Worm (Caenorhabditis elegans) whole organism, L2 larva: ENCODE data around the gene F42H10.3.

Source experiments
- C34F6.9 ChIP-seq: fragments of 150-350 bp; optimal IDR thresholded peaks from 2 replicates; lab custom pipeline; 2014; ENCODE audit warnings: missing biosample characterization, missing genetic modification characterization
- F13H6.1 ChIP-seq: sonication (generic microtip); optimal IDR thresholded peaks from 2 replicates; lab custom pipeline; 2016; ENCODE audit warnings: missing genetic modification characterization, missing compliant biosample characterization
- R02D3.7 ChIP-seq: fragments of 150-350 bp; optimal IDR thresholded peaks from 2 replicates; lab custom pipeline; 2014; ENCODE audit warnings: missing biosample characterization, missing genetic modification characterization
- Y55F3AM.14 ChIP-seq: fragments of 200-800 bp; sonication (Bioruptor generic); optimal IDR thresholded peaks from 2 replicates; lab custom pipeline; 2018; ENCODE audit warnings: mild to moderate bottlenecking, missing genetic modification characterization, missing compliant biosample characterization
- ZK546.5 ChIP-seq: sonication (generic microtip); optimal IDR thresholded peaks from 2 replicates; lab custom pipeline; 2017; ENCODE audit warnings: missing biosample characterization, missing genetic modification characterization
- alr-1 ChIP-seq: fragments of 150-350 bp; optimal IDR thresholded peaks from 2 replicates; lab custom pipeline; 2014; ENCODE audit warnings: missing biosample characterization, missing genetic modification characterization
- aly-2 ChIP-seq: fragments of 150-350 bp; optimal IDR thresholded peaks from 2 replicates; lab custom pipeline; 2014; ENCODE audit warnings: missing biosample characterization, missing genetic modification characterization
- ama-1 ChIP-seq: fragments of 150-350 bp; optimal IDR thresholded peaks from 2 replicates; lab custom pipeline; 2018; ENCODE audit warnings: inconsistent platforms
- ceh-16 ChIP-seq: fragments of 150-350 bp; optimal IDR thresholded peaks from 2 replicates; lab custom pipeline; 2014; ENCODE audit warnings: missing biosample characterization, missing genetic modification characterization
- ceh-82 ChIP-seq: fragments of 150-350 bp; optimal IDR thresholded peaks from 2 replicates; lab custom pipeline; 2014; ENCODE audit warnings: missing biosample characterization, missing genetic modification characterization
- crh-2 ChIP-seq: sonication (generic microtip); optimal IDR thresholded peaks from 2 replicates; lab custom pipeline; 2017; ENCODE audit warnings: missing biosample characterization, missing genetic modification characterization
- egl-27 ChIP-seq: sonication (generic microtip); optimal IDR thresholded peaks from 3 replicates; lab custom pipeline; 2017; ENCODE audit warnings: missing biosample characterization, missing genetic modification reagents, missing genetic modification characterization
- elt-1 ChIP-seq: fragments of 150-350 bp; optimal IDR thresholded peaks from 2 replicates; lab custom pipeline; 2014; ENCODE audit warnings: missing biosample characterization, missing genetic modification characterization
- fos-1 ChIP-seq: fragments of 150-350 bp; optimal IDR thresholded peaks from 2 replicates; lab custom pipeline; 2014; ENCODE audit warnings: missing biosample characterization, missing genetic modification characterization
- gmeb-1 ChIP-seq: fragments of 150-350 bp; optimal IDR thresholded peaks from 2 replicates; lab custom pipeline; 2014; ENCODE audit warnings: missing biosample characterization, missing genetic modification characterization
- lin-13 ChIP-seq: fragments of 150-350 bp; optimal IDR thresholded peaks from 2 replicates; lab custom pipeline; 2014; ENCODE audit warnings: missing biosample characterization, missing genetic modification reagents, missing genetic modification characterization
- lsy-2 ChIP-seq, 2 experiments: fragments of 150-350 bp in 1 of 2; sonication (generic microtip) in 1 of 2; optimal IDR thresholded peaks; 2 replicates each; lab custom pipeline; 2014 to 2017; ENCODE audit warnings: missing biosample characterization in 2 of 2, missing genetic modification characterization in 2 of 2
- mab-5 ChIP-seq: fragments of 150-350 bp; optimal IDR thresholded peaks from 2 replicates; lab custom pipeline; 2014; ENCODE audit warnings: missing biosample characterization, missing genetic modification characterization
- mbf-1 ChIP-seq: sonication (generic microtip); optimal IDR thresholded peaks from 2 replicates; lab custom pipeline; 2017; ENCODE audit warnings: missing biosample characterization, missing genetic modification characterization
- mdl-1 ChIP-seq, 2 experiments: fragments of 150-350 bp in 1 of 2; sonication (generic microtip) in 1 of 2; optimal IDR thresholded peaks; 2 replicates each; lab custom pipeline; 2017; ENCODE audit warnings: missing biosample characterization in 2 of 2, missing genetic modification characterization in 2 of 2
- nhr-10 ChIP-seq: sonication (generic microtip); optimal IDR thresholded peaks from 2 replicates; lab custom pipeline; 2017; ENCODE audit warnings: missing biosample characterization, missing genetic modification characterization
- nhr-11 ChIP-seq: fragments of 150-350 bp; optimal IDR thresholded peaks from 2 replicates; lab custom pipeline; 2014; ENCODE audit warnings: missing biosample characterization, missing genetic modification characterization
- nhr-12 ChIP-seq: fragments of 150-350 bp; optimal IDR thresholded peaks from 2 replicates; lab custom pipeline; 2014; ENCODE audit warnings: missing biosample characterization, missing genetic modification characterization
- nhr-21 ChIP-seq: fragments of 150-350 bp; optimal IDR thresholded peaks from 2 replicates; lab custom pipeline; 2014; ENCODE audit warnings: missing biosample characterization, missing genetic modification characterization
- nhr-23 ChIP-seq: fragments of 150-350 bp; optimal IDR thresholded peaks from 2 replicates; lab custom pipeline; 2014; ENCODE audit warnings: missing biosample characterization, missing genetic modification reagents, missing genetic modification characterization
- nhr-237 ChIP-seq: fragments of 150-350 bp; optimal IDR thresholded peaks from 2 replicates; lab custom pipeline; 2014; ENCODE audit warnings: missing biosample characterization, missing genetic modification characterization
- nhr-6 ChIP-seq: fragments of 150-350 bp; optimal IDR thresholded peaks from 2 replicates; lab custom pipeline; 2014; ENCODE audit warnings: missing biosample characterization, missing genetic modification characterization
- nhr-77 ChIP-seq: fragments of 150-350 bp; optimal IDR thresholded peaks from 2 replicates; lab custom pipeline; 2014; ENCODE audit warnings: missing biosample characterization, missing genetic modification characterization
- peb-1 ChIP-seq: fragments of 150-350 bp; optimal IDR thresholded peaks from 2 replicates; lab custom pipeline; 2014; ENCODE audit warnings: missing biosample characterization, missing genetic modification characterization
- sma-9 ChIP-seq, 2 experiments: fragments of 150-350 bp in 1 of 2; sonication (generic microtip) in 1 of 2; optimal IDR thresholded peaks; 2 replicates each; lab custom pipeline; 2014 to 2016; ENCODE audit warnings: missing genetic modification characterization in 2 of 2, mild to moderate bottlenecking in 1 of 2, missing biosample characterization in 1 of 2, missing compliant biosample characterization in 1 of 2, missing genetic modification reagents in 1 of 2, moderate library complexity in 1 of 2
- snpc-4 ChIP-seq: fragments of 150-350 bp; optimal IDR thresholded peaks from 2 replicates; lab custom pipeline; 2014; ENCODE audit warnings: missing biosample characterization, missing genetic modification characterization
- unc-39 ChIP-seq: fragments of 150-350 bp; optimal IDR thresholded peaks from 2 replicates; lab custom pipeline; 2014; ENCODE audit warnings: missing biosample characterization, missing genetic modification characterization
- unc-55 ChIP-seq: fragments of 150-350 bp; sonication (generic microtip); optimal IDR thresholded peaks from 3 replicates; lab custom pipeline; 2014; ENCODE audit warnings: missing biosample characterization, missing genetic modification reagents, missing genetic modification characterization
- unc-62 ChIP-seq: fragments of 150-350 bp; optimal IDR thresholded peaks from 2 replicates; lab custom pipeline; 2014; ENCODE audit warnings: missing biosample characterization, missing genetic modification reagents, missing genetic modification characterization
- ztf-1 ChIP-seq: fragments of 200-800 bp; sonication (Bioruptor generic); conservative IDR thresholded peaks from 2 replicates; pipeline ENCODE4 v1.3.6; 2022; ENCODE audit warnings: missing genetic modification characterization, missing compliant biosample characterization
- ztf-4 ChIP-seq: fragments of 150-350 bp; optimal IDR thresholded peaks from 2 replicates; lab custom pipeline; 2014; ENCODE audit warnings: missing biosample characterization, missing genetic modification characterization

F42H10.3 gene

DNA sequence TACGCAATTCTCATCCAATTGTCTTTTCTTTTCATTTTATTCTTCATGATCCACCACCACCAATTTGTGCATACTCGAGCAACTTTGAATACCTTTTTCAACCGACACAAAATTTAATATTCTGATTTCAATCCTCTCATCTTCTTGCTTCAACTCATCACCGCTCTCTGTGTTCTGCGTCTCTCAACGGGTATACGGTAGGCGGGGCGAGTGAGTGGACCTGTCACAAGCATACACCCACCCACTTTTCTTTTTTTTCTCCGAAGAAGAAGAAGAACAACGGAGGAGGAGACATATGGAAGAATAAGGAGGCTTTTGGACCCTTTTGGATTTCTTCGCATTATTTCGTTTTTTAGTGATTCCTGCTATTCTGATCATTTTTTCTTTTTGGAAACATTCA lies 22.5 kb upstream of the F42H10.3 start:
- TF ChIP-seq lin-13 (GFP tag; lab: Kevin White, UChicago) (no peak), ama-1 (lab: Kevin White, UChicago) (no peak), sma-9 (GFP tag; optimal IDR thresholded peaks at IDR 0.05; lab: Kevin White, UChicago) (no peak), sma-9 (tag; optimal IDR thresholded peaks at IDR 0.05; lab: Kevin White, UChicago) (no peak), C34F6.9 (tag; lab: Kevin White, UChicago) (no peak), nhr-77 (tag; lab: Kevin White, UChicago) (no peak), lsy-2 (tag; optimal IDR thresholded peaks at IDR 0.05; lab: Kevin White, UChicago) (peak in 1 of 2 experiments; percentile 88)

DNA sequence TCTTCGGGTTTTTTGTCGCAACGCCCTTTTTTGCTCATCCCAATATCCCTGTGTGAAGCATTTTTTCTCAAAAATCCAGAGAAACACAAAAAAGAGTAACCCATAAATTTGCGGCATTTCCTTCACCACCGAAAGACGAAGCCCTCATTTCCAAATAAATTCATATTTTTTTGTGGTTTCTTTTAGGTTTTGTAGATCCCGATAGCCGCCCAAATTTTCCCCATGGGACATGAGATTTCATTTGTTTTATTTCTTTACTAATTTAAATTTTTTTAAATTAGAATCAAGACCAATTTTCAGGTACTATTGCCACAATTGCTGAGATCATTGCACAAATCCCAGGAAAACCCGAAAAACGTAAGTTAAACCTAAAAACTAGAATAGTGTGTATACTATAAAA lies 17.2 kb upstream of the F42H10.3 start, which contains the start of gene mig-39:
TSS of gene mig-39 (plus strand) at position 301 of the 400 bp plus-strand sequence.
- TF ChIP-seq fos-1 (tag; lab: Kevin White, UChicago) (no peak), nhr-21 (no peak), elt-1 (tag; lab: Kevin White, UChicago) (no peak), peb-1 (no peak), nhr-10 (tag; lab: Kevin White, UChicago) (no peak), unc-62 (GFP tag; lab: Kevin White, UChicago) (no peak), crh-2 (tag; lab: Kevin White, UChicago) (no peak), gmeb-1 (tag; lab: Kevin White, UChicago) (no peak), nhr-237 (tag; lab: Kevin White, UChicago) (no peak), ceh-16 (tag; lab: Kevin White, UChicago) (no peak), ztf-1 (no peak), nhr-23 (tag; lab: Kevin White, UChicago) (no peak), unc-39 (no peak), nhr-11 (tag; lab: Kevin White, UChicago) (no peak), sma-9 (GFP tag; optimal IDR thresholded peaks at IDR 0.05; lab: Kevin White, UChicago) (no peak), sma-9 (tag; optimal IDR thresholded peaks at IDR 0.05; lab: Kevin White, UChicago) (no peak), Y55F3AM.14 (GFP tag; lab: Kevin White, UChicago) (no peak), ztf-4 (tag; lab: Kevin White, UChicago) (no peak)

DNA sequence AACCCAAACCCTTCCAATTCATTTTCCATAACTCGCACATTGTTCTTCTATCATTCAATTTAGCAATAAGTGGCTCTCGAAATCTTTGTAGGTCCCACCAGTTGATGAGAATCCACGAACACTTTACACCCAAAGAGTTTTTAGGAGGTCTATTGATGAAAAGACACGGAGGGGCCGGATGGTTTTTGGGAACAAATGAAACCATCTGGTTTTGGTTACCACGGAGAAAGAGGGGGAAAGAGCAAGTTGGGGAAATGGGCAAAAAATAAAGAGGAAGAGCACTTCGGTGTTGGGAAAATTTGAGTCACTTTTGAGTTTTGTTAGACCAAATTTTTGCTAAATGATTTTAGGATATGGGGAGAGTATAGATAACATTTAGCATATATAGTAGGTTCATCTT lies 16.4 kb upstream of the F42H10.3 start:
- TF ChIP-seq gmeb-1 (tag; lab: Kevin White, UChicago) (no peak), nhr-12 (no peak), mdl-1 (tag; optimal IDR thresholded peaks at IDR 0.05; lab: Kevin White, UChicago) (no peak), ZK546.5 (tag; lab: Kevin White, UChicago) (no peak), peb-1 (no peak), R02D3.7 (no peak)

DNA sequence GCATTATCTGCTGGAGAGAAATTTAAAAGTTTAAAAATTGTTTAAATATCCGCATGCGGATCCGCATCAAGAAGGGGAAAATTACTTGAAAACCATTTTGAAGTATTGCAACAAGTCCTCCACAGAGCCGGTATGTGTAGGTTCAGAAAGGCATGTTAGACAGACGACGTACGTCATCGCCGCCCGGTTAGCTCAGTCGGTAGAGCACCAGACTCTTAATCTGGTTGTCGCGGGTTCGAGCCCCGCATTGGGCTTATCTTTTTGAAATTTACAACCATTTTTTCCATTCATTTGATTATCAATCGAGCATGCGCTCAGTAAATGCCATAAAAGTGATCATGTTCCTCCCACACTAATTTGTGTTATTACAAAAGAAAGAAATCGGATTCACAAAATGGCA lies 10.7 kb upstream of the F42H10.3 start:
- TF ChIP-seq mab-5 (tag; lab: Kevin White, UChicago) (no peak), lin-13 (GFP tag; lab: Kevin White, UChicago) (no peak), ceh-82 (no peak), nhr-6 (tag; lab: Kevin White, UChicago) (no peak), unc-55 (no peak), aly-2 (tag; lab: Kevin White, UChicago) (no peak), ztf-1 (no peak), Y55F3AM.14 (GFP tag; lab: Kevin White, UChicago) (no peak)

DNA sequence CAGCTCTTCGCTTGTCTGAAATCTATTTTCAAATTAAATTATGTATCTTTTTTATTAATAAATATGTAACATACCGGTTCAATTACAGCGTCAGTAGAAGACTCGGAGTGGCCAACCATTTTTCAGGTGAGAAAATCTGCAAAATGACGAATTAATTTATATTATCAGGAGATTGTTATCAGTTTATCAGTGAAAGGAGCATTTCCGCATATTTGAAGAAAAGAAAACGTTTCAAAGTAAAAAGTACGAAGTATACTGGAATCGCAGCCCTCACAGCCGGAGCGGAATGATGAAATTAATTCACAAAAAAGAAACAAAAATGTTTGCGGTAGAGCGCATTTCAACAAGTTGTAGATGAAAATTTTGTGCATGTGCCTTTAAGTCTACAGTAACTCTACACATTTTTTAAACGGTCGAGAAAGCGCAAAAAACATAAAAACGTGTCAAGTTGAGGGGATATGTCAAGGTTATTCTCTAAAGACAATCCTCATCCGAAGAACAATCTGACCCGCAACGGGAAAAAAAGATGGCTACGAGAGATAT lies 4.6 kb upstream of the F42H10.3 start:
- TF ChIP-seq mbf-1 (tag; lab: Kevin White, UChicago): no peak
- TF ChIP-seq fos-1 (tag; lab: Kevin White, UChicago): peak; percentile 63
- no peak for TF ChIP-seq alr-1 (tag; lab: Kevin White, UChicago)
- no peak for TF ChIP-seq unc-55
- TF ChIP-seq sma-9 (GFP tag; optimal IDR thresholded peaks at IDR 0.05; lab: Kevin White, UChicago): peak; percentile 9
- no peak for TF ChIP-seq sma-9 (tag; optimal IDR thresholded peaks at IDR 0.05; lab: Kevin White, UChicago)
- TF ChIP-seq R02D3.7: no peak

DNA sequence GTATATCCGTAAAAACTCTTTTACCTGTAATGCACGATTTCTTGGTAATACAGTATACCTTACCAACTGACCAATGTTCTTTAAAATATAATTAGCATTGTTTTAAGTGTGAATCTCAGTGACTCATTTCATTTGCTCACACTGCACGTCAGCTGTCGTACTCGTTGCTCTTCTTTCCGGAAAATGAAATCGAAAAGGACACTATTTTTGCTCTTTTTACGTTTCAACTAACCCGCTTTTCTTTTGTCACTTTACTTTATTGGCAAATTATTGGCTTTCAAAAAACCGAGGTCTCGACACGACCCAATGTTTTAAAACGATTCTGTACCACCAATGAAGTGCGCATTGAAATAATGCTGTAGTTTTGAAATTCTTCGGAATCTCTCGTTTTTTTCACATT lies 3.6 kb upstream of the F42H10.3 start, which contains the start of gene F42H10.6:
TSS of gene F42H10.6 (minus strand) at position 101 of the 400 bp plus-strand sequence.
- TF ChIP-seq elt-1 (tag; lab: Kevin White, UChicago) (no peak), nhr-237 (tag; lab: Kevin White, UChicago) (no peak), ztf-1 (no peak), C34F6.9 (tag; lab: Kevin White, UChicago) (no peak), Y55F3AM.14 (GFP tag; lab: Kevin White, UChicago) (no peak), R02D3.7 (no peak), alr-1 (tag; lab: Kevin White, UChicago) (no peak), snpc-4 (no peak), F13H6.1 (no peak), lin-13 (GFP tag; lab: Kevin White, UChicago) (no peak), egl-27 (tag; lab: Kevin White, UChicago) (no peak), nhr-10 (tag; lab: Kevin White, UChicago) (no peak), sma-9 (GFP tag; optimal IDR thresholded peaks at IDR 0.05; lab: Kevin White, UChicago) (no peak), sma-9 (tag; optimal IDR thresholded peaks at IDR 0.05; lab: Kevin White, UChicago) (no peak), nhr-6 (tag; lab: Kevin White, UChicago) (no peak), ceh-82 (no peak), nhr-12 (no peak), nhr-77 (tag; lab: Kevin White, UChicago) (no peak), unc-39 (no peak), nhr-11 (tag; lab: Kevin White, UChicago) (no peak), mdl-1 (tag; optimal IDR thresholded peaks at IDR 0.05; lab: Kevin White, UChicago) (no peak)
